Fruit fly (Drosophila melanogaster): Measurements from ENCODE around the gene Sec16.

Sec16 gene

dm6 chrX:12577722-12578121, 18.1 kb upstream of the Sec16 start (continued):
- no peak for TF ChIP-seq cato (GFP tag; optimal IDR thresholded peaks at IDR 0.05; ENCODE audit: borderline replicate concordance)
- TF ChIP-seq CG12769 (tag; optimal IDR thresholded peaks at IDR 0.05): peak; percentile 36
- no peak for TF ChIP-seq ac (GFP tag; optimal IDR thresholded peaks at IDR 0.05)
- no peak for TF ChIP-seq wek (GFP tag; optimal IDR thresholded peaks at IDR 0.05)
- TF ChIP-seq scrt (GFP tag; optimal IDR thresholded peaks at IDR 0.05): no peak
- TF ChIP-seq Oaz (GFP tag; IDR thresholded peaks at IDR 0.05): no peak
- no peak for TF ChIP-seq CG3281 (GFP tag; optimal IDR thresholded peaks at IDR 0.05)
- TF ChIP-seq CG11247 (GFP tag; IDR thresholded peaks at IDR 0.05): no peak
- no peak for TF ChIP-seq CG17612 (GFP tag; IDR thresholded peaks at IDR 0.05)
- no peak for TF ChIP-seq CG7271 (tag; optimal IDR thresholded peaks at IDR 0.05)
- peak in 1 of 2 experiments; percentile 3 for TF ChIP-seq crp (GFP tag; optimal IDR thresholded peaks at IDR 0.05)
- peak; percentile 92 for TF ChIP-seq D19B (GFP tag; optimal IDR thresholded peaks at IDR 0.05)
- TF ChIP-seq esg (GFP tag; conservative IDR thresholded peaks at IDR 0.05): no peak
- TF ChIP-seq Ravus (GFP tag; IDR thresholded peaks at IDR 0.05): no peak
- TF ChIP-seq CG6765 (GFP tag; optimal IDR thresholded peaks at IDR 0.05): no peak
- TF ChIP-seq insv (GFP tag; optimal IDR thresholded peaks at IDR 0.05): no peak
- no peak for TF ChIP-seq CG13296 (GFP tag; optimal IDR thresholded peaks at IDR 0.05)
- TF ChIP-seq bsh (GFP tag; optimal IDR thresholded peaks at IDR 0.05): no peak
- no peak for TF ChIP-seq ttk (GFP tag; IDR thresholded peaks at IDR 0.05)
- peak; percentile 0 for TF ChIP-seq pfk (GFP tag; optimal IDR thresholded peaks at IDR 0.05)
- 0 out of 3 replicates have a peak, but pooled peaks have one; percentile 19 for TF ChIP-seq so (GFP tag; IDR thresholded peaks at IDR 0.05)
- no peak for TF ChIP-seq E2f2 (GFP tag; IDR thresholded peaks at IDR 0.05)
- TF ChIP-seq sens (GFP tag): peak; percentile 78
- TF ChIP-seq CG2889 (GFP tag; IDR thresholded peaks at IDR 0.05): no peak
- no peak for TF ChIP-seq CG4617 (GFP tag; optimal IDR thresholded peaks at IDR 0.05; ENCODE audit: borderline replicate concordance)
- TF ChIP-seq gcm (GFP tag; optimal IDR thresholded peaks at IDR 0.05): no peak
- no peak for TF ChIP-seq Bgb (GFP tag; IDR thresholded peaks at IDR 0.05; ENCODE audit: partially characterized antibody)
- no peak for TF ChIP-seq CG11398 (GFP tag; optimal IDR thresholded peaks at IDR 0.05)
- no peak for TF ChIP-seq Kr (GFP tag; optimal IDR thresholded peaks at IDR 0.05)
- no peak for TF ChIP-seq slou (GFP tag; optimal IDR thresholded peaks at IDR 0.05)
- no peak for TF ChIP-seq tll (GFP tag; optimal IDR thresholded peaks at IDR 0.05)
- no peak for TF ChIP-seq CG2199 (GFP tag; IDR thresholded peaks at IDR 0.05)
- TF ChIP-seq lbe (GFP tag; optimal IDR thresholded peaks at IDR 0.05): no peak
- no peak for TF ChIP-seq Side (GFP tag; optimal IDR thresholded peaks at IDR 0.05)
- TF ChIP-seq luna (GFP tag; optimal IDR thresholded peaks at IDR 0.05): no peak
- no peak for TF ChIP-seq tgo (GFP tag; IDR thresholded peaks at IDR 0.05)
- peak; percentile 92 for TF ChIP-seq GATAe (GFP tag; conservative IDR thresholded peaks at IDR 0.05)
- peak; percentile 63 for TF ChIP-seq mirr (GFP tag; optimal IDR thresholded peaks at IDR 0.05)
- TF ChIP-seq salm (tag; optimal IDR thresholded peaks at IDR 0.05): no peak
- TF ChIP-seq Dll (GFP tag; IDR thresholded peaks at IDR 0.05; ENCODE audit: partially characterized antibody): no peak
- no peak for TF ChIP-seq nerfin-2 (GFP tag; IDR thresholded peaks at IDR 0.05; ENCODE audit: partially characterized antibody)
- no peak for TF ChIP-seq CTCF (GFP tag; optimal IDR thresholded peaks at IDR 0.05)
- no peak for TF ChIP-seq Xbp1 (GFP tag; optimal IDR thresholded peaks at IDR 0.05)
- no peak for TF ChIP-seq tx (GFP tag; optimal IDR thresholded peaks at IDR 0.05)
- TF ChIP-seq slbo (GFP tag; IDR thresholded peaks at IDR 0.05): 0 out of 2 replicates have a peak, but pooled peaks have one; percentile 13
- peak; percentile 1 for TF ChIP-seq CG34376 (GFP tag; optimal IDR thresholded peaks at IDR 0.05)
- no peak for TF ChIP-seq schlank (tag; optimal IDR thresholded peaks at IDR 0.05)
- peak; percentile 6 for TF ChIP-seq phol (tag; optimal IDR thresholded peaks at IDR 0.05)
- peak; percentile 38 for TF ChIP-seq Blimp-1 (GFP tag; optimal IDR thresholded peaks at IDR 0.05)
- TF ChIP-seq maf-S (GFP tag; optimal IDR thresholded peaks at IDR 0.05): no peak
- no peak for TF ChIP-seq CG13894 (tag; optimal IDR thresholded peaks at IDR 0.05)
